Worm (Caenorhabditis elegans) whole organism, L4 larva: Measurements from ENCODE around the gene mksr-1.
A peak's percentile ranks its signal among the peaks of the same experiment; 100 is the strongest.

Experiments used
- D1046.2 ChIP-seq: fragments of 200-800 bp; sonication (Bioruptor generic); IDR thresholded peaks from 2 replicates; pipeline ENCODE4 v1.3.6; 2022; ENCODE audit warnings: missing genetic modification characterization, missing compliant biosample characterization
- F44E2.7 ChIP-seq: fragments of 200-800 bp; sonication (Bioruptor generic); IDR thresholded peaks from 2 replicates; pipeline ENCODE4 v2.1.2; 2022; ENCODE audit warnings: missing genetic modification characterization, missing compliant biosample characterization
- T26A8.4 ChIP-seq: fragments of 200-800 bp; sonication (Bioruptor generic); IDR thresholded peaks from 2 replicates; pipeline ENCODE4 v1.3.6; 2022; ENCODE audit warnings: missing genetic modification characterization, missing compliant biosample characterization
- ZK337.2 ChIP-seq: fragments of 200-800 bp; sonication (Bioruptor generic); IDR thresholded peaks from 2 replicates; pipeline ENCODE4 v1.3.6; 2022; ENCODE audit warnings: missing genetic modification reagents, missing genetic modification characterization, missing compliant biosample characterization
- ZK546.5 ChIP-seq, 2 experiments: sonication (generic microtip); optimal IDR thresholded peaks; 2 replicates each; lab custom pipeline; 2017; ENCODE audit warnings: missing biosample characterization in 2 of 2, missing genetic modification characterization in 2 of 2
- attf-4 ChIP-seq: sonication (generic microtip); optimal IDR thresholded peaks from 3 replicates; lab custom pipeline; 2017; ENCODE audit warnings: missing biosample characterization, missing genetic modification characterization
- ceh-20 ChIP-seq: fragments of 200-800 bp; sonication (Bioruptor generic); IDR thresholded peaks from 2 replicates; pipeline ENCODE4 v1.3.6; 2022; ENCODE audit warnings: missing genetic modification reagents, missing genetic modification characterization, missing compliant biosample characterization
- ctbp-1 ChIP-seq: fragments of 200-800 bp; sonication (Bioruptor generic); IDR thresholded peaks from 2 replicates; pipeline ENCODE4 v1.3.6; 2022; ENCODE audit warnings: missing genetic modification reagents, missing genetic modification characterization, missing compliant biosample characterization
- daf-16 ChIP-seq, 3 experiments: sonication (generic microtip); optimal IDR thresholded peaks; 2 replicates each; lab custom pipeline; 2016 to 2017; ENCODE audit warnings: missing genetic modification characterization in 3 of 3, missing genetic modification reagents in 3 of 3, mild to moderate bottlenecking in 2 of 3, missing compliant biosample characterization in 2 of 3, missing biosample characterization in 1 of 3, moderate library complexity in 1 of 3
- daf-19 ChIP-seq: fragments of 200-800 bp; sonication (Bioruptor generic); conservative IDR thresholded peaks from 2 replicates; pipeline ENCODE4 v1.3.6; 2022; ENCODE audit warnings: missing genetic modification characterization, missing compliant biosample characterization
- dmd-6 ChIP-seq: fragments of 200-800 bp; sonication (Bioruptor generic); IDR thresholded peaks from 2 replicates; pipeline ENCODE4 v1.3.6; 2022; ENCODE audit warnings: missing genetic modification reagents, missing genetic modification characterization, missing compliant biosample characterization
- duxl-1 ChIP-seq: sonication (generic microtip); optimal IDR thresholded peaks from 2 replicates; lab custom pipeline; 2016; ENCODE audit warnings: mild to moderate bottlenecking, missing genetic modification characterization, moderate library complexity, missing compliant biosample characterization; ENCODE audit not compliant: poor library complexity
- fkh-10 ChIP-seq: fragments of 150-350 bp; optimal IDR thresholded peaks from 2 replicates; lab custom pipeline; 2014; ENCODE audit warnings: missing biosample characterization, missing genetic modification reagents, missing genetic modification characterization
- hlh-11 ChIP-seq: fragments of 200-800 bp; sonication (Bioruptor generic); optimal IDR thresholded peaks from 2 replicates; lab custom pipeline; 2018; ENCODE audit warnings: mild to moderate bottlenecking, missing genetic modification characterization, missing compliant biosample characterization
- hlh-30 ChIP-seq: sonication (generic microtip); optimal IDR thresholded peaks from 2 replicates; lab custom pipeline; 2017; ENCODE audit warnings: antibody characterized with exemption, mild to moderate bottlenecking, missing genetic modification characterization, missing compliant biosample characterization; ENCODE audit not compliant: insufficient read depth
- lin-1 ChIP-seq: fragments of 200-800 bp; sonication (Bioruptor generic); IDR thresholded peaks from 2 replicates; pipeline ENCODE4 v1.3.6; 2022; ENCODE audit warnings: missing genetic modification reagents, missing genetic modification characterization, missing compliant biosample characterization
- lin-29 ChIP-seq: fragments of 200-800 bp; sonication (Bioruptor generic); IDR thresholded peaks from 2 replicates; pipeline ENCODE4 v1.3.6; 2022; ENCODE audit warnings: missing genetic modification reagents, missing genetic modification characterization, missing compliant biosample characterization
- mdl-1 ChIP-seq, 2 experiments: fragments of 150-350 bp in 1 of 2; sonication (generic microtip) in 1 of 2; optimal IDR thresholded peaks; 2 replicates each; lab custom pipeline; 2014 to 2017; ENCODE audit warnings: missing biosample characterization in 2 of 2, missing genetic modification characterization in 2 of 2
- mes-2 ChIP-seq: sonication (generic microtip); optimal IDR thresholded peaks from 2 replicates; lab custom pipeline; 2016; ENCODE audit warnings: missing genotype, mild to moderate bottlenecking, missing genetic modification characterization, missing compliant biosample characterization; ENCODE audit not compliant: poor library complexity, severe bottlenecking
- mxl-3 ChIP-seq: fragments of 200-800 bp; sonication (Bioruptor generic); optimal IDR thresholded peaks from 2 replicates; lab custom pipeline; 2018; ENCODE audit warnings: mild to moderate bottlenecking, missing genetic modification characterization, missing compliant biosample characterization
- nhr-102 ChIP-seq: sonication (generic microtip); optimal IDR thresholded peaks from 2 replicates; lab custom pipeline; 2016; ENCODE audit warnings: mild to moderate bottlenecking, missing genetic modification characterization, moderate library complexity, missing compliant biosample characterization
- nhr-111 ChIP-seq: fragments of 200-800 bp; sonication (Bioruptor generic); optimal IDR thresholded peaks from 2 replicates; lab custom pipeline; 2018; ENCODE audit warnings: mild to moderate bottlenecking, missing genetic modification characterization, missing compliant biosample characterization
- nhr-28 ChIP-seq: fragments of 150-350 bp; optimal IDR thresholded peaks from 2 replicates; lab custom pipeline; 2014; ENCODE audit warnings: missing biosample characterization, missing genetic modification characterization
- nhr-77 ChIP-seq: fragments of 150-350 bp; optimal IDR thresholded peaks from 2 replicates; lab custom pipeline; 2014; ENCODE audit warnings: missing biosample characterization, missing genetic modification characterization
- pqm-1 ChIP-seq: sonication (generic microtip); optimal IDR thresholded peaks from 2 replicates; lab custom pipeline; 2017; ENCODE audit warnings: missing biosample characterization, missing genetic modification characterization
- saeg-2 ChIP-seq: fragments of 200-800 bp; sonication (Bioruptor generic); IDR thresholded peaks from 2 replicates; pipeline ENCODE4 v1.3.6; 2022; ENCODE audit warnings: missing genetic modification reagents, missing genetic modification characterization, missing compliant biosample characterization
- set-16 ChIP-seq: fragments of 200-800 bp; sonication (Bioruptor generic); IDR thresholded peaks from 2 replicates; pipeline ENCODE4 v1.3.6; 2022; ENCODE audit warnings: missing genetic modification reagents, missing genetic modification characterization, missing compliant biosample characterization
- snpc-1.2 ChIP-seq: fragments of 200-800 bp; sonication (Bioruptor generic); IDR thresholded peaks from 2 replicates; pipeline ENCODE4 v1.3.6; 2022; ENCODE audit warnings: missing genetic modification reagents, missing genetic modification characterization, missing compliant biosample characterization
- snpc-4 ChIP-seq: fragments of 150-350 bp; optimal IDR thresholded peaks from 2 replicates; lab custom pipeline; 2014; ENCODE audit warnings: missing biosample characterization, missing genetic modification characterization
- spr-1 ChIP-seq: sonication (generic microtip); optimal IDR thresholded peaks from 2 replicates; lab custom pipeline; 2016; ENCODE audit warnings: mild to moderate bottlenecking, missing genetic modification characterization, missing compliant biosample characterization
- spr-3 ChIP-seq: fragments of 200-800 bp; sonication (Bioruptor generic); optimal IDR thresholded peaks from 2 replicates; lab custom pipeline; 2018; ENCODE audit warnings: mild to moderate bottlenecking, missing genetic modification characterization, missing compliant biosample characterization
- unc-130 ChIP-seq: sonication (generic microtip); optimal IDR thresholded peaks from 2 replicates; lab custom pipeline; 2016; ENCODE audit warnings: missing genetic modification reagents, missing genetic modification characterization, missing compliant biosample characterization
- unc-39 ChIP-seq: sonication (generic microtip); optimal IDR thresholded peaks from 2 replicates; lab custom pipeline; 2017; ENCODE audit warnings: missing biosample characterization, missing genetic modification characterization
- vab-7 ChIP-seq: fragments of 200-800 bp; sonication (Bioruptor generic); IDR thresholded peaks from 2 replicates; pipeline ENCODE4 v1.3.6; 2022; ENCODE audit warnings: missing genetic modification reagents, missing genetic modification characterization, missing compliant biosample characterization
- zag-1 ChIP-seq: fragments of 150-350 bp; optimal IDR thresholded peaks from 2 replicates; lab custom pipeline; 2014; ENCODE audit warnings: missing biosample characterization, missing genetic modification characterization
- zip-2 ChIP-seq: fragments of 150-350 bp; optimal IDR thresholded peaks from 2 replicates; lab custom pipeline; 2014; ENCODE audit warnings: missing biosample characterization, missing genetic modification characterization
- ztf-11 ChIP-seq: fragments of 150-350 bp; optimal IDR thresholded peaks from 2 replicates; lab custom pipeline; 2014; ENCODE audit warnings: missing biosample characterization, missing genetic modification characterization

The mksr-1 gene

ce11 chrX:1081927-1082326 lies 13.0 kb upstream of the mksr-1 start:
- TF ChIP-seq F44E2.7 (0 out of 2 replicates have a peak, but pooled peaks have one; percentile 34), mes-2 (tag; lab: Kevin White, UChicago) (peak; percentile 8), zag-1 (no peak), zip-2 (tag; lab: Kevin White, UChicago) (no peak), set-16 (GFP tag; lab: Robert Waterston, UW) (peak; percentile 22; the same call in 1 of the 2 replicates), unc-39 (tag; lab: Kevin White, UChicago) (no peak), hlh-11 (tag; lab: Kevin White, UChicago) (peak; percentile 24), spr-1 (tag; lab: Kevin White, UChicago) (no peak), daf-16 (GFP tag; optimal IDR thresholded peaks at IDR 0.05; lab: Kevin White, UChicago) (peak in 1 of 2 experiments; percentile 23), daf-16 (tag; optimal IDR thresholded peaks at IDR 0.05; lab: Kevin White, UChicago) (no peak), mxl-3 (GFP tag; lab: Kevin White, UChicago) (peak; percentile 19)
- TF ChIP-seq, all 104 proteins: peak for 6

ce11 chrX:1080549-1080948 lies 11.6 kb upstream of the mksr-1 start, which contains the start of gene pfn-3:
Gene pfn-3, minus strand, starts transcription at chrX:1080649.
- TF ChIP-seq lin-29 (GFP tag; lab: Robert Waterston, UW) (no peak), ZK546.5 (tag; optimal IDR thresholded peaks at IDR 0.05; lab: Kevin White, UChicago) (no peak), ztf-11 (tag; lab: Kevin White, UChicago) (no peak), ctbp-1 (GFP tag; lab: Robert Waterston, UW) (no peak), mdl-1 (tag; optimal IDR thresholded peaks at IDR 0.05; lab: Kevin White, UChicago) (no peak), spr-1 (tag; lab: Kevin White, UChicago) (no peak), duxl-1 (no peak), spr-3 (GFP tag; lab: Kevin White, UChicago) (no peak), vab-7 (GFP tag; lab: Robert Waterston, UW) (no peak), dmd-6 (no peak), nhr-102 (tag; lab: Kevin White, UChicago) (no peak), nhr-111 (GFP tag; lab: Kevin White, UChicago) (no peak), T26A8.4 (GFP tag; lab: Robert Waterston, UW) (no peak), zip-2 (tag; lab: Kevin White, UChicago) (no peak), nhr-77 (tag; lab: Kevin White, UChicago) (no peak), hlh-30 (tag; lab: Kevin White, UChicago) (no peak)

DNA sequence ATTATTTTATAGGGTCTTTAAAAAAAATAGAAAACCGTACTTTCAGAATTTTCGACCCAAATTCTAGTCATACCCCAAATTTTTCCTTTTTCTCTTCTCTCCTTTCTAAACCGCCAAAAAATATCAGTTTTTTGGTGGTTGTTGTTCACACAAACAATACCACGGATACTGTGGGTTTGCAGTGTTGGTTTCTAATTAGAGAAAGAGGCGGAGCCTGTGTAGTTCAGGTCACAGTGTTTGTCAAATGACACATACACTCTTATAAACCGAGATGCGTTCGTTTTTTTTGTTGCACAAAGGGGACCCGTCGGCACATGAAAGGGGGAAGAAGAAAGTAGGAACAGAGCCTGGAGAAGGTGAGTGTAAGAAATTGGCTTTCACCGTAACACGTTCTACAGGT lies 3.2 kb upstream of the mksr-1 start, which contains the start of gene lim-6:
Gene lim-6 (plus strand): TSS at position 301 of the 400 bp plus-strand sequence.
- TF ChIP-seq saeg-2 (GFP tag; lab: Robert Waterston, UW) (no peak), zag-1 (no peak), snpc-4 (tag; lab: Kevin White, UChicago) (no peak), daf-19 (GFP tag; lab: Robert Waterston, UW) (no peak), snpc-1.2 (GFP tag; lab: Robert Waterston, UW) (no peak), D1046.2 (no peak), ceh-20 (GFP tag; lab: Robert Waterston, UW) (no peak), pqm-1 (tag; lab: Kevin White, UChicago) (no peak), unc-130 (GFP tag; lab: Kevin White, UChicago) (no peak), ZK337.2 (GFP tag; lab: Robert Waterston, UW) (no peak), lin-29 (GFP tag; lab: Robert Waterston, UW) (no peak), fkh-10 (GFP tag; lab: Kevin White, UChicago) (no peak), attf-4 (tag; lab: Kevin White, UChicago) (no peak), nhr-28 (tag; lab: Kevin White, UChicago) (no peak), hlh-30 (tag; lab: Kevin White, UChicago) (no peak), lin-1 (GFP tag; lab: Robert Waterston, UW) (no peak)
